Worm (Caenorhabditis elegans) whole organism, L2 larva: ENCODE measurements around the gene tag-52.

Source experiments
- aly-2 ChIP-seq: fragments of 150-350 bp; optimal IDR thresholded peaks from 2 replicates; lab custom pipeline; 2014; ENCODE audit warnings: missing biosample characterization, missing genetic modification characterization
- ceh-16 ChIP-seq: fragments of 150-350 bp; optimal IDR thresholded peaks from 2 replicates; lab custom pipeline; 2014; ENCODE audit warnings: missing biosample characterization, missing genetic modification characterization
- ceh-82 ChIP-seq: fragments of 150-350 bp; optimal IDR thresholded peaks from 2 replicates; lab custom pipeline; 2014; ENCODE audit warnings: missing biosample characterization, missing genetic modification characterization
- egl-27 ChIP-seq: sonication (generic microtip); optimal IDR thresholded peaks from 3 replicates; lab custom pipeline; 2017; ENCODE audit warnings: missing biosample characterization, missing genetic modification reagents, missing genetic modification characterization
- elt-3 ChIP-seq: sonication (generic microtip); optimal IDR thresholded peaks from 2 replicates; lab custom pipeline; 2017; ENCODE audit warnings: missing biosample characterization, missing genetic modification characterization
- mbf-1 ChIP-seq: sonication (generic microtip); optimal IDR thresholded peaks from 2 replicates; lab custom pipeline; 2017; ENCODE audit warnings: missing biosample characterization, missing genetic modification characterization
- nhr-11 ChIP-seq: fragments of 150-350 bp; optimal IDR thresholded peaks from 2 replicates; lab custom pipeline; 2014; ENCODE audit warnings: missing biosample characterization, missing genetic modification characterization
- nhr-12 ChIP-seq: fragments of 150-350 bp; optimal IDR thresholded peaks from 2 replicates; lab custom pipeline; 2014; ENCODE audit warnings: missing biosample characterization, missing genetic modification characterization
- nhr-23 ChIP-seq: fragments of 150-350 bp; optimal IDR thresholded peaks from 2 replicates; lab custom pipeline; 2014; ENCODE audit warnings: missing biosample characterization, missing genetic modification reagents, missing genetic modification characterization
- nhr-237 ChIP-seq: fragments of 150-350 bp; optimal IDR thresholded peaks from 2 replicates; lab custom pipeline; 2014; ENCODE audit warnings: missing biosample characterization, missing genetic modification characterization
- nhr-77 ChIP-seq: fragments of 150-350 bp; optimal IDR thresholded peaks from 2 replicates; lab custom pipeline; 2014; ENCODE audit warnings: missing biosample characterization, missing genetic modification characterization
- ztf-11 ChIP-seq: sonication (generic microtip); optimal IDR thresholded peaks from 2 replicates; lab custom pipeline; 2017; ENCODE audit warnings: missing biosample characterization, missing genetic modification characterization

ce11 chrX:3689155-3689719, 10.9 kb upstream of the tag-52 start, which contains the start of gene tag-278:
- TF ChIP-seq ceh-16: no peak
- TF ChIP-seq nhr-11 (tag; lab: Kevin White, UChicago): no peak
- no peak for TF ChIP-seq egl-27
- TF ChIP-seq elt-3: no peak
- TF ChIP-seq ceh-82: no peak
- no peak for TF ChIP-seq nhr-12
- TF ChIP-seq mbf-1: no peak
- TF ChIP-seq aly-2 (tag; lab: Kevin White, UChicago): no peak
- no peak for TF ChIP-seq nhr-77 (tag; lab: Kevin White, UChicago)
- TF ChIP-seq ztf-11 (tag; lab: Kevin White, UChicago): no peak
- TF ChIP-seq nhr-23 (tag; lab: Kevin White, UChicago): no peak
- no peak for TF ChIP-seq nhr-237 (tag; lab: Kevin White, UChicago)
